Fruit fly (Drosophila melanogaster) whole organism, embryonic: ENCODE data around the gene Cyp4ac2.

Experiments
- Ets65A ChIP-seq: fragments of 200-800 bp; sonication (Bioruptor generic); peaks from one replicate; lab custom pipeline; 2016; ENCODE audit warnings: missing biosample characterization, missing genetic modification characterization
- gce ChIP-seq: fragments of 200-800 bp; sonication (Bioruptor generic); IDR thresholded peaks from 3 replicates; pipeline ENCODE4 v1.3.6; 2022; ENCODE audit warnings: missing biosample characterization, missing genetic modification characterization

DNA sequence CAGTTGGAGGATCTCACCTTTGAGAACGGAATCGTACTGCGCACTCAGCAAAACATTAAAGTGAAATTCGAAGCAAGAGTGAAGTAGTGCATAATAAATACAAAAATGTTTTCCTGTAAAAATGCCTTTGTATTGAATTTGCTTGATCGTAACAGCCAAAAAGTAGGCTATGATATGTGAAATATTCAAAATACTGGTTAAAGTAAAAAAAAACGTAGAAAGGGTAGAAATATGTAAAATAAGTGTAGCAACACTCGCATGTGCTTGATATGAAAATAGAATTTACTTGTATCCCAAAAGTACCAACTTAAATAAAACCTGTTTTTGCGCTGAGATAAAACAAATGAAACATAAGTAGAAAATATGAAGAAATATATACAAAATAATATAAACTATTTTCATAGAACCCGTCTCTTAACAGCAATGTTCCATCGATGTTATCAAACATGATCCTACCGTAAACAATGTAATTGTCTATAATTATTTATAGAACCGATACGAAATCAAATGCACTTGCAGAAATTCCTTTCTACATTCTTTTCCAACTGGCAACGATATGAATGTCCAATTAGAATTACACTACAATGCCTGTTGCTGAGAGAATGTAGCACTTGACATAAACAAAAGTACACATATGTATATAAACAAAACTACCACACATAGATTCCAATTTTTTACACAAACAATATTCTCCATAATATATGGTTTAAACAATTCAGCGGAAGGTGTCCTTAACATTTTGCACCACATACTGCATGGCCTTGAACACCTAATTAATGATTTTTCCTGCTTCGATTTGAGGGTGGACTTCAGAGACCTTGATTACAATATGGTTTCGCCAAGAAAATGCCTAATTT lies 4.3 kb downstream of the Cyp4ac2 start:
- no peak for TF ChIP-seq Ets65A
- no peak for TF ChIP-seq gce (GFP tag; lab: Robert Waterston, UW)
